Fruit fly (Drosophila melanogaster): ENCODE results near the gene CG31088.

DNA sequence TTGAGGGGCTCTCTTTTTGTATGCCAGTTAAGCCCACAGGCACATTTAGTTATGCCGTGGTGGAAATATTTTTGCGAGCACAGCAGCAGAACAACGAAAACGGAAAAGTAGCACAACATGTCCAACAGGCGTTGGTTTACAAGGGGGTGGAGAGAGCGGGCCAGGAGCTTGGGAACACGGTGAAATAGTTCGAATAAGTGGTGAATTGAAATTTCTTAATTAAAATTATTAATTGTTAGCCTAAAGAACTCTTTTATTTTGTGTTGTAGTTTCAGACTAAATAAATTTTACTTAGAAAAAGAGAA lies 30.6 kb downstream of the CG31088 start:
- TF ChIP-seq CG8478 (optimal IDR thresholded peaks at IDR 0.05) (no peak), CTCF (optimal IDR thresholded peaks at IDR 0.05) (no peak)
